Fruit fly (Drosophila melanogaster): Measurements from ENCODE around the gene Cpr76Bc.

dm6 chr3L:19504719-19505118, 16.0 kb upstream of the Cpr76Bc start:
- TF ChIP-seq psq (optimal IDR thresholded peaks at IDR 0.05), result no peak
- TF ChIP-seq ttk (optimal IDR thresholded peaks at IDR 0.05), result no peak
- TF ChIP-seq insv (optimal IDR thresholded peaks at IDR 0.05), result no peak
